Worm (Caenorhabditis elegans): ENCODE measurements around the gene gplb-1.

- no peak for TF ChIP-seq nhr-232 (tag; optimal IDR thresholded peaks at IDR 0.05)
- TF ChIP-seq rnt-1 (tag; optimal IDR thresholded peaks at IDR 0.05), result no peak
- TF ChIP-seq T23F11.4 (GFP tag; optimal IDR thresholded peaks at IDR 0.05), result no peak
- TF ChIP-seq unc-42 (tag; optimal IDR thresholded peaks at IDR 0.05), result no peak
- TF ChIP-seq pat-9 (tag; optimal IDR thresholded peaks at IDR 0.05), result no peak
- no peak for TF ChIP-seq ceh-48 (tag; optimal IDR thresholded peaks at IDR 0.05)
These were observed 33.7 kb downstream of the gplb-1 start for ce11 chrV:8437358-8437757.

All from whole organism, late embryonic.